Fruit fly (Drosophila melanogaster): ENCODE data around the gene CG33995.

DNA sequence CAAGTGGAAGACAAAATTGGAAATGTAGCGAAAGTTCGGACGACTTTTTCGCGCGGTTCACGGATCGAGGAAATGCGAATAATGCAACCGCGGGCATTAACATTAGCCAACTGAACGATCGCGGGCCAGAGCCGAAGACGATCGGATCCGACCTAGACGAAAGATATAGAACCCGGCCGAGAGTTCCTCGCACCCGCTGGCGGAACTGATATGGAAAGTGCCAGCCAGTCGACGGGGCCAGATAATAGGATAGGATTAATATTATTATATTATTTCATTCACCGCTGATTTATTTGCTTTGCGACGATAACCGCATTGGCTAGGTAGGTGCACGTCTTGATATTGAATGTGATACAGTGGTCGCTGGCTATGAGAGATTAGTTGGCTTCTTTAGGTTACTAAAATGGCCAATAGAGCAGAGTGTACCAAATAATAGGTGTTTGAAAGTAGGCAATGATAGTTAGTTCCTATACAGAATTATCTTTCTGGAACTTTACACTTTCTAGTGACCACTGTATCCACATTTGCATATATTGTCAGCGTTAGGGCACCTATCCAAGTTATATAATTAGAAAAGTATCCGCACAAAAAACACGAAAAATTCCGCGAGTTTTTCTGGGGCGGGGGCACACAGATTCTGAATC, 43.6 kb upstream of the CG33995 start:
- TF ChIP-seq rgr (GFP tag; optimal IDR thresholded peaks at IDR 0.05) (peak; percentile 81), usp (GFP tag; optimal IDR thresholded peaks at IDR 0.05) (no peak), dmrt93B (GFP tag; optimal IDR thresholded peaks at IDR 0.05) (peak; percentile 23), N (GFP tag; optimal IDR thresholded peaks at IDR 0.05) (no peak), pan (optimal IDR thresholded peaks at IDR 0.05) (no peak), Mio (GFP tag; optimal IDR thresholded peaks at IDR 0.05) (peak; percentile 49), Sp1 (GFP tag; optimal IDR thresholded peaks at IDR 0.05) (peak; percentile 49)
